Fruit fly (Drosophila melanogaster) S2 (cell line): ENCODE measurements around the gene GCS1.

Experiments
- CG8478 ChIP-seq: fragments of >200 bp; optimal IDR thresholded peaks from 2 replicates; lab custom pipeline; 2018
- CTCF ChIP-seq, 2 experiments: fragments of >200 bp; optimal IDR thresholded peaks; 2 replicates each; lab custom pipeline; 2018

DNA sequence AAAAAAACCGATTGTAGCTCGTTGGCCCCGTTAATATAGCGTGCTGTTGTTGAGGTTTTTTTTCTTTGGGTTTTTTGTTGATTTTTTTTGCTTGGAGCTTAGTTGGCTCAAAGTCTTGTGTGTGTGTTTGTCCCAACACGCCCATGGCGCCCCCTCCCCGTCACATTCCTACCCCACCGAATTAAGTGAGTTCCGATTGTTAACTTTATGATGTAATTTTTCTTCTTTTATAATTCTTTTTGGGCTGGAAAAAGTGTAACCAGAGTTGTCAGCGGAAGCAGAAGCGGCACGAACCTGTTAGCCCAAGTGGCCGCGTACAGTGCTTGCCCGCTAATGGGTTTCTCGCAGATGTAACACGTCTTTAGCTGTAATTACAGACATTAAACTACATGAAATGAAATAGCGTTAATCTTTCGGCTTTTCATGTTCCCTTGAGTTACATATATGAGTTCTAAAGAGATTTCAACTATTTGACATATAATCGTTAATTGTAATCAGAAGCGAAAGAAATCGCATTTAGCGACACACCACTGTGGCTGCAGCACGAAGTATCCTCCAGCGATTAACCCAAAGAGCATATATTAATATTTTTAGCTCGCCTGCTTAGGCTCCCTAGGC is 45.3 kb upstream of the GCS1 start:
- TF ChIP-seq CG8478 (lab: Kevin White, UChicago) (no peak), CTCF (optimal IDR thresholded peaks at IDR 0.05; lab: Kevin White, UChicago) (no peak)
